Fruit fly (Drosophila melanogaster) whole organism, embryonic: Measurements from ENCODE around the gene Hacd1.

Experiments
- Blimp-1 ChIP-seq: fragments of 200-800 bp; sonication (Bioruptor generic); optimal IDR thresholded peaks from 3 replicates; lab custom pipeline; 2018; ENCODE audit warnings: missing biosample characterization, missing genetic modification characterization, mild to moderate bottlenecking, moderate library complexity, missing genetic modification reagents
- BtbVII ChIP-seq: fragments of 200-800 bp; sonication (Bioruptor generic); optimal IDR thresholded peaks from 3 replicates; lab custom pipeline; 2017; ENCODE audit warnings: missing biosample characterization, mild to moderate bottlenecking, missing genetic modification characterization
- CG11093 ChIP-seq: fragments of 200-800 bp; sonication (Bioruptor generic); IDR thresholded peaks from 3 replicates; pipeline ENCODE4 v1.3.6; 2022; ENCODE audit warnings: missing biosample characterization, missing genetic modification characterization
- CG13424 ChIP-seq: fragments of 200-800 bp; sonication (Bioruptor generic); optimal IDR thresholded peaks from 2 replicates; lab custom pipeline; 2019; ENCODE audit warnings: missing biosample characterization, mild to moderate bottlenecking, missing genetic modification characterization, moderate library complexity
- CG13894 ChIP-seq: fragments of 200-800 bp; sonication (Bioruptor generic); optimal IDR thresholded peaks from 3 replicates; lab custom pipeline; 2018; ENCODE audit warnings: missing biosample characterization, mild to moderate bottlenecking, missing genetic modification characterization, moderate library complexity
- CG17829 ChIP-seq: fragments of 200-800 bp; optimal IDR thresholded peaks from 2 replicates; lab custom pipeline; 2019; ENCODE audit warnings: missing biosample characterization, mild to moderate bottlenecking, missing genetic modification characterization, moderate library complexity
- CG18011 ChIP-seq: fragments of 200-800 bp; sonication (Bioruptor generic); optimal IDR thresholded peaks from 2 replicates; lab custom pipeline; 2017; ENCODE audit warnings: missing biosample characterization, missing genetic modification characterization, mild to moderate bottlenecking, moderate library complexity, missing genotype
- CG3065 ChIP-seq: fragments of 200-800 bp; sonication (Bioruptor generic); optimal IDR thresholded peaks from 2 replicates; lab custom pipeline; 2016; ENCODE audit warnings: missing biosample characterization, missing genetic modification characterization
- CG31224 ChIP-seq: fragments of 200-800 bp; sonication (Bioruptor generic); IDR thresholded peaks from 2 replicates; pipeline ENCODE4 v1.3.6; 2022; ENCODE audit warnings: missing biosample characterization, missing genetic modification characterization
- CG33213 ChIP-seq: fragments of 200-800 bp; sonication (Bioruptor generic); optimal IDR thresholded peaks from 3 replicates; lab custom pipeline; 2016; ENCODE audit warnings: missing biosample characterization, missing genetic modification characterization
- CG5245 ChIP-seq: fragments of 200-800 bp; sonication (Bioruptor generic); optimal IDR thresholded peaks from 3 replicates; lab custom pipeline; 2016; ENCODE audit warnings: missing biosample characterization, missing genetic modification characterization
- CG8290 ChIP-seq, 3 experiments: fragments of 200-800 bp; sonication (Bioruptor generic); optimal IDR thresholded peaks; 2 replicates each; lab custom pipeline; 2016 to 2019; ENCODE audit warnings: missing biosample characterization in 3 of 3, missing genetic modification characterization in 3 of 3, mild to moderate bottlenecking in 2 of 3, moderate library complexity in 1 of 3
- CG8944 ChIP-seq: fragments of 200-800 bp; sonication (Bioruptor generic); optimal IDR thresholded peaks from 3 replicates; lab custom pipeline; 2016; ENCODE audit warnings: missing biosample characterization, missing genetic modification characterization
- CG9797 ChIP-seq: fragments of 200-800 bp; sonication (Bioruptor generic); optimal IDR thresholded peaks from 3 replicates; lab custom pipeline; 2018; ENCODE audit warnings: missing biosample characterization, mild to moderate bottlenecking, missing genetic modification characterization
- CkIIα-i1 ChIP-seq: fragments of 200-800 bp; sonication (Bioruptor generic); IDR thresholded peaks from 2 replicates; pipeline ENCODE4 v1.3.6; 2022; ENCODE audit warnings: missing biosample characterization, missing genetic modification characterization
- D19A ChIP-seq: fragments of 200-800 bp; optimal IDR thresholded peaks from 3 replicates; lab custom pipeline; 2019; ENCODE audit warnings: missing biosample characterization, mild to moderate bottlenecking, missing genetic modification characterization, moderate library complexity
- Deaf1 ChIP-seq: fragments of 200-800 bp; optimal IDR thresholded peaks from 3 replicates; lab custom pipeline; 2019; ENCODE audit warnings: missing biosample characterization, mild to moderate bottlenecking, missing genetic modification characterization, moderate library complexity
- Elba2 ChIP-seq: fragments of 200-800 bp; sonication (Bioruptor generic); optimal IDR thresholded peaks from 3 replicates; lab custom pipeline; 2016; ENCODE audit warnings: missing biosample characterization, missing genetic modification characterization
- Hand ChIP-seq: fragments of 200-800 bp; sonication (Bioruptor generic); optimal IDR thresholded peaks from 2 replicates; lab custom pipeline; 2017; ENCODE audit warnings: mild to moderate bottlenecking, missing biosample characterization, missing genetic modification reagents, missing genetic modification characterization
- Hsf ChIP-seq: fragments of 200-800 bp; sonication (Bioruptor generic); optimal IDR thresholded peaks from 3 replicates; lab custom pipeline; 2016; ENCODE audit warnings: missing biosample characterization, missing genetic modification characterization
- Jarid2 ChIP-seq: fragments of 200-800 bp; sonication (Bioruptor generic); optimal IDR thresholded peaks from 3 replicates; lab custom pipeline; 2017; ENCODE audit warnings: mild to moderate bottlenecking, missing biosample characterization, missing genetic modification reagents, missing genetic modification characterization
- NFAT ChIP-seq: fragments of 200-800 bp; sonication (Bioruptor generic); IDR thresholded peaks from 2 replicates; pipeline ENCODE4 v1.3.6; 2022; ENCODE audit warnings: missing biosample characterization, missing genetic modification characterization
- Nf-YC ChIP-seq: fragments of 200-800 bp; optimal IDR thresholded peaks from 3 replicates; lab custom pipeline; 2019; ENCODE audit warnings: missing biosample characterization, mild to moderate bottlenecking, missing genetic modification characterization, moderate library complexity
- Oli ChIP-seq: fragments of 200-800 bp; sonication (Bioruptor generic); optimal IDR thresholded peaks from 2 replicates; lab custom pipeline; 2018; ENCODE audit warnings: missing biosample characterization, mild to moderate bottlenecking, missing genetic modification characterization, moderate library complexity
- Stat92E ChIP-seq, 3 experiments: fragments of >200 bp in 2 of 3; fragments of 200-800 bp in 1 of 3; sonication (Bioruptor generic) in 1 of 3; optimal IDR thresholded peaks; 2 replicates each; lab custom pipeline; 2017 to 2019; ENCODE audit warnings: missing biosample characterization in 3 of 3, missing genetic modification characterization in 3 of 3, mild to moderate bottlenecking in 1 of 3, moderate library complexity in 1 of 3
- TFAM ChIP-seq: fragments of 200-800 bp; sonication (Bioruptor generic); optimal IDR thresholded peaks from 2 replicates; lab custom pipeline; 2017; ENCODE audit warnings: missing biosample characterization, missing genetic modification characterization, inconsistent platforms
- Taf1 ChIP-seq: fragments of 200-800 bp; sonication (Bioruptor generic); IDR thresholded peaks from 2 replicates; pipeline ENCODE4 v1.3.6; 2022; ENCODE audit warnings: missing biosample characterization, missing genetic modification characterization
- Xbp1 ChIP-seq: fragments of 200-800 bp; sonication (Bioruptor generic); optimal IDR thresholded peaks from 3 replicates; lab custom pipeline; 2016; ENCODE audit warnings: missing biosample characterization, mild to moderate bottlenecking, missing genetic modification characterization
- Xrp1 ChIP-seq: fragments of 200-800 bp; sonication (Bioruptor generic); IDR thresholded peaks from 2 replicates; pipeline ENCODE4 v1.3.6; 2022; ENCODE audit warnings: missing biosample characterization, missing genetic modification characterization
- al ChIP-seq: fragments of 200-800 bp; sonication (Bioruptor generic); IDR thresholded peaks from 2 replicates; pipeline ENCODE4 v1.3.6; 2022; ENCODE audit warnings: missing biosample characterization, missing genetic modification characterization
- amos ChIP-seq: fragments of 200-800 bp; sonication (Bioruptor generic); IDR thresholded peaks from 2 replicates; pipeline ENCODE4 v1.3.6; 2022; ENCODE audit warnings: missing biosample characterization, missing genetic modification characterization; ENCODE audit not compliant: partially characterized antibody
- ato ChIP-seq: fragments of 200-800 bp; sonication (Bioruptor generic); IDR thresholded peaks from 2 replicates; pipeline ENCODE4 v1.3.6; 2022; ENCODE audit warnings: missing biosample characterization, missing genetic modification characterization; ENCODE audit not compliant: partially characterized antibody
- cas ChIP-seq: fragments of 200-800 bp; sonication (Bioruptor generic); IDR thresholded peaks from 2 replicates; pipeline ENCODE4 v1.3.6; 2022; ENCODE audit warnings: missing biosample characterization, missing genetic modification characterization
- cato ChIP-seq: fragments of 200-800 bp; sonication (Bioruptor generic); optimal IDR thresholded peaks from 2 replicates; lab custom pipeline; 2016; ENCODE audit warnings: missing biosample characterization, missing genetic modification characterization, borderline replicate concordance
- eve ChIP-seq, 2 experiments: fragments of >200 bp; optimal IDR thresholded peaks; 2 replicates each; lab custom pipeline; 2017; ENCODE audit warnings: missing biosample characterization in 2 of 2, missing genetic modification characterization in 2 of 2
- gt ChIP-seq: fragments of 200-800 bp; sonication (Bioruptor generic); IDR thresholded peaks from 2 replicates; pipeline ENCODE4 v1.3.6; 2022; ENCODE audit warnings: missing biosample characterization, missing genetic modification characterization
- hb ChIP-seq: fragments of 200-800 bp; sonication (Bioruptor generic); IDR thresholded peaks from 3 replicates; pipeline ENCODE4 v1.3.6; 2022; ENCODE audit warnings: missing biosample characterization, missing genetic modification characterization; ENCODE audit not compliant: partially characterized antibody
- luna ChIP-seq: fragments of 200-800 bp; sonication (Bioruptor generic); optimal IDR thresholded peaks from 2 replicates; lab custom pipeline; 2016; ENCODE audit warnings: missing biosample characterization, missing genetic modification characterization
- org-1 ChIP-seq: fragments of 200-800 bp; sonication (Bioruptor generic); optimal IDR thresholded peaks from 2 replicates; lab custom pipeline; 2017; ENCODE audit warnings: missing biosample characterization, missing genetic modification characterization
- rib ChIP-seq: fragments of 200-800 bp; sonication (Bioruptor generic); IDR thresholded peaks from 2 replicates; pipeline ENCODE4 v1.3.6; 2022; ENCODE audit warnings: missing biosample characterization, missing genetic modification characterization
- scrt ChIP-seq: fragments of 200-800 bp; sonication (Bioruptor generic); optimal IDR thresholded peaks from 2 replicates; lab custom pipeline; 2018; ENCODE audit warnings: missing biosample characterization, mild to moderate bottlenecking, missing genetic modification characterization, moderate library complexity
- sim ChIP-seq: fragments of 200-800 bp; sonication (Bioruptor generic); IDR thresholded peaks from 2 replicates; pipeline ENCODE4 v1.3.6; 2022; ENCODE audit warnings: missing biosample characterization, missing genetic modification characterization
- sisA ChIP-seq: fragments of 200-800 bp; sonication (Bioruptor generic); IDR thresholded peaks from 2 replicates; pipeline ENCODE4 v1.3.6; 2022; ENCODE audit warnings: missing biosample characterization, missing genetic modification characterization
- slbo ChIP-seq: fragments of 200-800 bp; sonication (Bioruptor generic); IDR thresholded peaks from 2 replicates; pipeline ENCODE4 v1.3.6; 2022; ENCODE audit warnings: missing biosample characterization, missing genetic modification characterization
- stwl ChIP-seq: fragments of 200-800 bp; sonication (Bioruptor generic); optimal IDR thresholded peaks from 3 replicates; lab custom pipeline; 2018; ENCODE audit warnings: missing biosample characterization, mild to moderate bottlenecking, missing genetic modification characterization, moderate library complexity
- sug ChIP-seq: fragments of 200-800 bp; optimal IDR thresholded peaks from 2 replicates; lab custom pipeline; 2019; ENCODE audit warnings: missing biosample characterization, mild to moderate bottlenecking, missing genetic modification characterization, moderate library complexity
- tap ChIP-seq: fragments of 200-800 bp; optimal IDR thresholded peaks from 3 replicates; lab custom pipeline; 2019; ENCODE audit warnings: missing biosample characterization, mild to moderate bottlenecking, missing genetic modification characterization, moderate library complexity
- tio ChIP-seq: fragments of 200-800 bp; sonication (Bioruptor generic); optimal IDR thresholded peaks from 2 replicates; lab custom pipeline; 2017; ENCODE audit warnings: missing biosample characterization, missing genetic modification characterization, inconsistent platforms
- toy ChIP-seq: fragments of 200-800 bp; sonication (Bioruptor generic); IDR thresholded peaks from 2 replicates; pipeline ENCODE4 v1.3.6; 2022; ENCODE audit warnings: missing biosample characterization, missing genetic modification characterization
- trem ChIP-seq: fragments of 200-800 bp; optimal IDR thresholded peaks from 3 replicates; lab custom pipeline; 2019; ENCODE audit warnings: missing biosample characterization, mild to moderate bottlenecking, missing genetic modification characterization, moderate library complexity
- ttk ChIP-seq: fragments of 200-800 bp; sonication (Bioruptor generic); IDR thresholded peaks from 2 replicates; pipeline ENCODE4 v2.1.2; 2022; ENCODE audit warnings: missing biosample characterization, missing genetic modification characterization

The Hacd1 gene

dm6 chr2L:12002051-12002450 is at the start of gene Hacd1:
Hacd1 (minus strand) TSS chr2L:12002266.
- TF ChIP-seq Blimp-1 (GFP tag; lab: Kevin White, UChicago) (peak; percentile 45), ato (GFP tag; lab: Robert Waterston, UW) (no peak), Xbp1 (GFP tag; lab: Kevin White, UChicago) (no peak), toy (no peak), CG11093 (GFP tag; lab: Robert Waterston, UW) (no peak), TFAM (no peak), CG13894 (tag; lab: Kevin White, UChicago) (no peak), org-1 (GFP tag; lab: Kevin White, UChicago) (no peak), CG13424 (tag; lab: Kevin White, UChicago) (no peak), D19A (tag; lab: Kevin White, UChicago) (peak; percentile 99), tap (tag; lab: Kevin White, UChicago) (no peak), gt (GFP tag; lab: Robert Waterston, UW) (no peak), Nf-YC (peak; percentile 76), sisA (no peak), CG17829 (peak; percentile 1), CG18011 (GFP tag; lab: Kevin White, UChicago) (no peak), CkIIα-i1 (no peak), Hand (GFP tag; lab: Kevin White, UChicago) (no peak), CG8944 (GFP tag; lab: Kevin White, UChicago) (no peak), eve (GFP tag; optimal IDR thresholded peaks at IDR 0.05; lab: Kevin White, UChicago) (no peak), BtbVII (GFP tag; lab: Kevin White, UChicago) (no peak), NFAT (GFP tag; lab: Robert Waterston, UW) (no peak), cato (no peak), CG5245 (GFP tag; lab: Kevin White, UChicago) (no peak), CG8290 (GFP tag; optimal IDR thresholded peaks at IDR 0.05; lab: Kevin White, UChicago) (no peak), CG8290 (tag; optimal IDR thresholded peaks at IDR 0.05; lab: Kevin White, UChicago) (peak in 1 of 2 experiments; percentile 14), stwl (tag; lab: Kevin White, UChicago) (peak; percentile 19), luna (GFP tag; lab: Kevin White, UChicago) (no peak), slbo (GFP tag; lab: Robert Waterston, UW) (no peak), cas (GFP tag; lab: Robert Waterston, UW) (no peak), Elba2 (GFP tag; lab: Kevin White, UChicago) (no peak), amos (no peak), Xrp1 (GFP tag; lab: Robert Waterston, UW) (no peak), CG31224 (GFP tag; lab: Robert Waterston, UW) (no peak), Hsf (no peak), hb (GFP tag; lab: Robert Waterston, UW) (no peak), CG9797 (GFP tag; lab: Kevin White, UChicago) (peak; percentile 62), scrt (GFP tag; lab: Kevin White, UChicago) (no peak), tio (GFP tag; lab: Kevin White, UChicago) (no peak), sim (no peak), Jarid2 (GFP tag; lab: Kevin White, UChicago) (no peak), Taf1 (GFP tag; lab: Robert Waterston, UW) (no peak), rib (GFP tag; lab: Robert Waterston, UW) (no peak), CG33213 (GFP tag; lab: Kevin White, UChicago) (no peak), Deaf1 (tag; lab: Kevin White, UChicago) (peak; percentile 8), Oli (tag; lab: Kevin White, UChicago) (no peak), ttk (no peak), al (GFP tag; lab: Robert Waterston, UW) (no peak), sug (peak; percentile 60), Stat92E (GFP tag; optimal IDR thresholded peaks at IDR 0.05; lab: Kevin White, UChicago) (peak in 1 of 3 experiments; percentile 4), CG3065 (GFP tag; lab: Kevin White, UChicago) (no peak), trem (no peak)
